Worm (Caenorhabditis elegans): ENCODE data around the gene R02F2.10.

DNA sequence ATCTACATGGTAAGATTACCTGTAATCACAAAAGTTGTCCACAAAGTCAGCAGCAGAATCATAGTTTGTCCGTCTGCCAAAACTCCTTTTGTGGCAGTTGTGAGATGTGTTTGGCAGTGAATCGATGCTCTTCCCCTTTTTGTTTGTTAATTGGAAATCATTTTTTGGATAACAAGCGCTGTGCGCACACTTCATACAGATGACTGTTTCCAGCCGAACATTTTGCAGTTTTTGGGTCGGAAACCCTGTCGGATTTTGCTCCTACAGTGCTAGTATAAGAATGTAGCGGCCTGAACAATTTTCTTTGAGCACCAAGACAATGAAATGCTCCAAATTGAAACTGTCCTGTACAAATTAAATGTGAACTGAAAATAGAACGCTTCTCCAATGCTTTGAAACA, 30.6 kb downstream of the R02F2.10 start, which contains the start of gene D1044.7:
- TF ChIP-seq unc-62 (GFP tag; optimal IDR thresholded peaks at IDR 0.05) = no peak
- no peak for TF ChIP-seq dox-1 (GFP tag; IDR thresholded peaks at IDR 0.05)
- no peak for TF ChIP-seq sptf-2 (GFP tag; optimal IDR thresholded peaks at IDR 0.05)
- no peak for TF ChIP-seq ceh-100 (GFP tag; IDR thresholded peaks at IDR 0.05)
- no peak for TF ChIP-seq nhr-90 (tag; optimal IDR thresholded peaks at IDR 0.05)
- no peak for TF ChIP-seq nhr-80 (tag; optimal IDR thresholded peaks at IDR 0.05)

Measured in whole organism, young adult.